Fruit fly (Drosophila melanogaster) Kc167 (cell line): Measurements from ENCODE around the gene CG5707.

Experiments used
- Myc ChIP-seq: fragments of >200 bp; optimal IDR thresholded peaks from 2 replicates; lab custom pipeline; 2017; ENCODE audit warnings: missing external identifiers
- Sin3A ChIP-seq: fragments of >200 bp; optimal IDR thresholded peaks from 2 replicates; lab custom pipeline; 2018; ENCODE audit warnings: missing external identifiers
- h ChIP-seq: fragments of >200 bp; optimal IDR thresholded peaks from 3 replicates; lab custom pipeline; 2018; ENCODE audit warnings: missing external identifiers
- insv ChIP-seq: fragments of >200 bp; optimal IDR thresholded peaks from 3 replicates; lab custom pipeline; 2018; ENCODE audit warnings: missing external identifiers
- psq ChIP-seq: fragments of >200 bp; optimal IDR thresholded peaks from 2 replicates; lab custom pipeline; 2017; ENCODE audit warnings: missing external identifiers
- ttk ChIP-seq: sonication (Bioruptor generic); optimal IDR thresholded peaks from 2 replicates; lab custom pipeline; 2017; ENCODE audit warnings: missing external identifiers

The CG5707 gene

DNA sequence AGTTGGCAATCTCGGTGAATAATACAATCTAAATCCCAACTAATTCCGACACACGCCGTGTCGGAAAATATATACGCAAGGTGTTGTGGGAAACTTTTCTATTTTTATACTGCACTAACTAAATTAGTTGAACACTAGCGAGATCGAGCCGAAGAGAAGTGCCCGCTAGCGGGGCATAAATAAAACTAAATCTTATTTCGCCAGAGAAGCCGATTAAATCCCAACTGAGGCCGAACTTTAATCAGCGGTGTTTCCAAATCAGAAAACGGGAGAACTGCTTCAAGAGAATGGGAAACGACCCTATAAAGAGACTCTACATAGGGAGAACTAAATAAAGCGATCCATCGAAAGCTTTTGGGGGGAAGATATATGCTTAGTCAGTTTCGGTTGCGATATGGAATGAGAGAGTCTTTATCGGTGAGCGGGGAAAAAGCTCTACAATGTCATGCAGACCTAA is at the start of gene CG5707:
CG5707 (minus strand) TSS at position 228 of the 457 bp plus-strand sequence.
- TF ChIP-seq psq (no peak), Myc (lab: Kevin White, UChicago) (no peak), h (no peak), insv (lab: Kevin White, UChicago) (no peak), Sin3A (no peak), ttk (lab: Kevin White, UChicago) (no peak)

- TF ChIP-seq Myc (lab: Kevin White, UChicago), result no peak
- no peak for TF ChIP-seq ttk (lab: Kevin White, UChicago)
- no peak for TF ChIP-seq psq
- TF ChIP-seq Sin3A, result no peak
- TF ChIP-seq h, result no peak
- no peak for TF ChIP-seq insv (lab: Kevin White, UChicago)
Observed at dm6 chr3L:2237543-2238233, 45.7 kb upstream of the CG5707 start, which contains the start of gene ACXD. TSS of gene ACXD (plus strand) at chr3L:2237608.

- TF ChIP-seq Myc (lab: Kevin White, UChicago) (no peak), h (no peak), psq (no peak), ttk (lab: Kevin White, UChicago) (no peak), Sin3A (no peak), insv (lab: Kevin White, UChicago) (no peak)
Observed at dm6 chr3L:2237034-2237433, 45.0 kb upstream of the CG5707 start, which contains the start of gene CG9018. TSS of gene CG9018 (minus strand) at chr3L:2237076.

DNA sequence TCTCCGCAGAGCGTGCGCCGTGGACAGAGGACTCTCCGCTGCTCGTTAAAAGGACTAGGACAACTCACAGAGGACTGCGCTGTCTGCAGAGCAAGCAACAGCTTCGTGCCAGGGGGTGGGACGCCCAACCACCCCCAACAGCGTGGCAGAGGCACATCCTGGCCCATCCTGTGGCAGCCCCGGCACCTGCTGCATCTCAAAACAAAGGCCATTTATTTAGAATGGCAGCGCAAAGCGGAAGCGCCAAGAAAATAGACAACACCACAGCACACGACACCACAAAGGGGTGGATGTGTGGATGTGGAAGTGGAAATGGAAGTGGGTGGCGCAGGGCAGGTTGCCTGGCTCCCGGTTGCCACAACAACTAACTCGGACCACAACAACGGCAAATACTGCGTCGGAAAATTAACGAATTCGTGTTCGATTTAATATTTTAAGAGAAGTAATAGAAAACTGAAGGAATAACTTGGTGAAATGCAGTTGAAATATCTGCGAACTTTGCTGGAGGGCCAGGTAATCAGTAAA is 37.2 kb upstream of the CG5707 start, which contains the start of gene Oseg2:
Oseg2 (plus strand) TSS at position 475 of the 525 bp plus-strand sequence.
- no peak for TF ChIP-seq Sin3A
- TF ChIP-seq insv (lab: Kevin White, UChicago), result no peak
- no peak for TF ChIP-seq Myc (lab: Kevin White, UChicago)
- TF ChIP-seq h, result no peak
- no peak for TF ChIP-seq psq
- TF ChIP-seq ttk (lab: Kevin White, UChicago), result no peak

- TF ChIP-seq ttk (lab: Kevin White, UChicago), result no peak
- no peak for TF ChIP-seq Sin3A
- TF ChIP-seq h, result no peak
- no peak for TF ChIP-seq Myc (lab: Kevin White, UChicago)
- TF ChIP-seq insv (lab: Kevin White, UChicago), result no peak
- TF ChIP-seq psq, result no peak
Observed at dm6 chr3L:2228367-2229171, 36.5 kb upstream of the CG5707 start.

- TF ChIP-seq insv (lab: Kevin White, UChicago) (no peak), Myc (lab: Kevin White, UChicago) (no peak), h (no peak)
Observed at dm6 chr3L:2212403-2212802, 20.4 kb upstream of the CG5707 start, which contains the start of gene CG15878. TSS of gene CG15878 (minus strand) at chr3L:2212503.

- TF ChIP-seq insv (lab: Kevin White, UChicago), result no peak
- TF ChIP-seq ttk (lab: Kevin White, UChicago), result no peak
- no peak for TF ChIP-seq Sin3A
- TF ChIP-seq h, result no peak
Observed at dm6 chr3L:2196713-2197112, 4.7 kb upstream of the CG5707 start, which contains the start of gene CG8960. TSS of gene CG8960 (plus strand) at chr3L:2197013.

- TF ChIP-seq ttk (lab: Kevin White, UChicago), result no peak
- TF ChIP-seq Myc (lab: Kevin White, UChicago), result no peak
- no peak for TF ChIP-seq h
- no peak for TF ChIP-seq insv (lab: Kevin White, UChicago)
- TF ChIP-seq Sin3A, result no peak
- TF ChIP-seq psq, result no peak
Observed at dm6 chr3L:2191512-2191911, 509 bp downstream of the CG5707 start.

DNA sequence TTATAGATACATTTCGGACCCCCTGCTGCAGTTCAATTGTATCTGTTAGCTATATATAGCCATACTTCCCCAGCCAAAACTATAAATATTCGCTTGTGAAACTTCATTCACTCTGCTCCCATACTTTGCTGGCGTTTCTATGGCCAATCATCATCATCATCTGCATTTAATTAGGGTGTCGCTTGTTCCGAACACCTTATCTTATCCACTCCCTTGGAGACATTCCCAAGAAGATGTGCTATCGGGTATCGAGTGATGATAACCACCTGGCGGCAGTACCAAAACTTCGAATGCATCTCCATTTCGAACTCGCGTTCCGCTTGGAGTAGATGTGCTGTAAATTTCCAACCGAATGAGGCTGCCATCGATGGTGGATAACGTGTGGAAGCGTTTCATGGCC is 6.4 kb downstream of the CG5707 start, which contains the start of gene CG13810:
CG13810 (plus strand) TSS at position 301 of the 400 bp plus-strand sequence.
- TF ChIP-seq ttk (lab: Kevin White, UChicago) (no peak), Sin3A (no peak), psq (no peak), insv (lab: Kevin White, UChicago) (no peak), h (no peak), Myc (lab: Kevin White, UChicago) (no peak)

- TF ChIP-seq h, result no peak
- no peak for TF ChIP-seq insv (lab: Kevin White, UChicago)
- no peak for TF ChIP-seq Myc (lab: Kevin White, UChicago)
- TF ChIP-seq psq, result no peak
Observed at dm6 chr3L:2174232-2174631, 17.8 kb downstream of the CG5707 start, which contains the start of gene CG15820. TSS of gene CG15820 (minus strand) at chr3L:2174332.

DNA sequence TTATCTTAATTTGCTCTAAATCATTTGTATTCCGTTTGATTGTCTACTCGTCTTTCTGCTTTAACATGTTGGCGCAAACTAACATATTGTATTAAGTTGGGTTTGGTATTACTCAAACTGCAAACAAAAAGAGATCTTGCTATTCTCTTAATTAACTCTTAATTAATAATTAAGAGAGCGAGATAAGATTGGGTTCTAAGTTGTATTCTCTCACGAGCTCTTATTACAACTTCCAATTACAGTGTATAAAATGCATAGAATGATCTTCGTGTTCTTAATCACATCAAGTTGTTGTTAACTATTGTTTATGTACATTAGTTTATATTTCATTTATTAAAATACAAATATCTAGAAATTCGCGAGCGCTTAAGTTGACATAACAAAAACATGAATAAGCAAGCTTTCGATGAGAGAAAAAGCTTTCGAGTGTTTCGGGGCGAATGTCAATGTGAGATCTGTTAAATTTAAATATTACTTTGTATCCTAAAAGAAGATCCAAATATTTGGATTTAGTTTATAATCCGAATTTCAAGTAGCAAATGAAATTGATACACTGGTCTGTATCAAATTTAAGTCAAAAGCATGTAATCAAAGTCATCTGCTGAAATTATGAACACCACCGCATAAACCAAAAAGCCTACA is 21.0 kb downstream of the CG5707 start, which contains the start of gene CG5704:
CG5704 (minus strand) TSS at position 87 of the 642 bp plus-strand sequence.
- TF ChIP-seq psq (no peak), h (no peak), ttk (lab: Kevin White, UChicago) (no peak), insv (lab: Kevin White, UChicago) (no peak), Sin3A (no peak), Myc (lab: Kevin White, UChicago) (no peak)

DNA sequence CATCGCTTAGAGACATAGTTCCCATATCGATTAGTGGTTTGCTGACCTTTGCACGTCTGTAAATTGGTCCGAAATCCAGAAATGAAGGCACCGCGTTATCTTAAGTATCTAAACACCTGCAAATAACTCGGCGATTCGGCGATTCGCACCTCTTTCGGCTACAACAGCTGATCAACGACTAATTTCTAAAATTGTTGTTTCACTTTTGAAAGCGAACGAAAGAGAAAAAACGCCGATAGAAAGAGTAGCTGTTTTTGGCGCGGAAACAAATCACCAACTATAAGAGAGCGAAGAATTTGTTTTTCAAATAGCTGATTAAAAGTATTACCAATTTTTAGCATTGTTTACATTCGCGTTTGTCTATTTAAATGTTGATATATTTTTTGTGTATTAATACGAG is 23.1 kb downstream of the CG5707 start, which contains the start of gene CG15879:
CG15879 (minus strand) TSS at position 155 of the 400 bp plus-strand sequence.
- TF ChIP-seq Sin3A (no peak), psq (no peak), insv (lab: Kevin White, UChicago) (no peak), Myc (lab: Kevin White, UChicago) (no peak), h (no peak)
